Worm (Caenorhabditis elegans) whole organism, young adult: Measurements from ENCODE around the gene cyp-34A8.

Experiments
- C17E4.6 ChIP-seq: fragments of 200-800 bp; sonication (Bioruptor generic); IDR thresholded peaks from 2 replicates; pipeline ENCODE4 v1.3.6; 2022; ENCODE audit warnings: missing genetic modification reagents, missing genetic modification characterization, missing compliant biosample characterization
- snpc-3.4 ChIP-seq: sonication (generic microtip); optimal IDR thresholded peaks from 2 replicates; lab custom pipeline; 2017; ENCODE audit warnings: missing genetic modification characterization, mild to moderate bottlenecking, missing compliant biosample characterization, antibody characterized with exemption, moderate library complexity, missing genotype, missing genetic modification reagents
- snpc-4 ChIP-seq, 5 experiments: fragments of 150-350 bp in 1 of 5; sonication (generic microtip) in 4 of 5; optimal IDR thresholded peaks; 2 replicates each; lab custom pipeline; 2014 to 2018; ENCODE audit warnings: missing genetic modification characterization in 5 of 5, missing biosample characterization in 3 of 5, antibody characterized with exemption in 2 of 5, mild to moderate bottlenecking in 2 of 5, missing compliant biosample characterization in 2 of 5, missing genotype in 2 of 5, moderate library complexity in 2 of 5, missing genetic modification reagents in 1 of 5
- sptf-2 ChIP-seq: fragments of 200-800 bp; sonication (Bioruptor generic); optimal IDR thresholded peaks from 2 replicates; lab custom pipeline; 2018; ENCODE audit warnings: mild to moderate bottlenecking, missing genetic modification characterization, missing compliant biosample characterization

DNA sequence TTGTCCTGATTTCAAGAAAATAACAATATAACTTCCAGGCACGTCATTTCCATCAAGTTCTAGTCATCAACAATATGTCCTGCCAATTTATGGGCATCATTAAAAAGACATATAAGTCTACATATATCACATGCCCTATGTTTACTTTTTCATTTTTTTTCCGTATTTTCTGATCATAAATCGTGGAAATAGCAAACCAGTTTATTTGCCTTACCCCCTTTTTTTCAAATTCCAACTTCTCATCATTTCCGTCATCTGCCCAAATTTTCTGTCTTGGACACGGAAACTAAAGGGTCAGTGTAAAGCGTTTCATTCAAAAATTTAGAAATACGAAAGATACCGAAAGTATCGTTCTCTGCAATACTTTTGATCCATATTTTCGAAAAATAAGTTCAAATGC is 24.7 kb upstream of the cyp-34A8 start:
- TF ChIP-seq sptf-2 = no peak
- no peak for TF ChIP-seq snpc-4 (GFP tag; optimal IDR thresholded peaks at IDR 0.05; lab: Kevin White, UChicago)
- TF ChIP-seq snpc-4 (tag; optimal IDR thresholded peaks at IDR 0.05; lab: Kevin White, UChicago) = no peak
- TF ChIP-seq C17E4.6 (GFP tag; lab: Robert Waterston, UW) = no peak
- TF ChIP-seq snpc-3.4 (tag; lab: Kevin White, UChicago) = no peak
